Worm (Caenorhabditis elegans) whole organism, L4/young adult: ENCODE results near the gene B0304.2.

Source experiments
- W03F9.2 ChIP-seq: fragments of 150-350 bp; optimal IDR thresholded peaks from 2 replicates; lab custom pipeline; 2014; ENCODE audit warnings: missing biosample characterization, missing genetic modification characterization
- dao-5 ChIP-seq: sonication (generic microtip); optimal IDR thresholded peaks from 2 replicates; lab custom pipeline; 2016; ENCODE audit warnings: missing genotype, missing genetic modification characterization, moderate library complexity, missing compliant biosample characterization
- him-1 ChIP-seq: sonication (generic microtip); optimal IDR thresholded peaks from 2 replicates; lab custom pipeline; 2016; ENCODE audit warnings: missing genotype, missing genetic modification reagents, missing genetic modification characterization, missing compliant biosample characterization

- TF ChIP-seq W03F9.2 (no peak), him-1 (tag; lab: Kevin White, UChicago) (no peak), dao-5 (no peak)
These were observed 7.1 kb upstream of the B0304.2 start for ce11 chrII:4516291-4516690.
